Fruit fly (Drosophila melanogaster): ENCODE data around the gene RpS6.
A peak's percentile ranks its signal among the peaks of the same experiment; 100 is the strongest.

The RpS6 gene

DNA sequence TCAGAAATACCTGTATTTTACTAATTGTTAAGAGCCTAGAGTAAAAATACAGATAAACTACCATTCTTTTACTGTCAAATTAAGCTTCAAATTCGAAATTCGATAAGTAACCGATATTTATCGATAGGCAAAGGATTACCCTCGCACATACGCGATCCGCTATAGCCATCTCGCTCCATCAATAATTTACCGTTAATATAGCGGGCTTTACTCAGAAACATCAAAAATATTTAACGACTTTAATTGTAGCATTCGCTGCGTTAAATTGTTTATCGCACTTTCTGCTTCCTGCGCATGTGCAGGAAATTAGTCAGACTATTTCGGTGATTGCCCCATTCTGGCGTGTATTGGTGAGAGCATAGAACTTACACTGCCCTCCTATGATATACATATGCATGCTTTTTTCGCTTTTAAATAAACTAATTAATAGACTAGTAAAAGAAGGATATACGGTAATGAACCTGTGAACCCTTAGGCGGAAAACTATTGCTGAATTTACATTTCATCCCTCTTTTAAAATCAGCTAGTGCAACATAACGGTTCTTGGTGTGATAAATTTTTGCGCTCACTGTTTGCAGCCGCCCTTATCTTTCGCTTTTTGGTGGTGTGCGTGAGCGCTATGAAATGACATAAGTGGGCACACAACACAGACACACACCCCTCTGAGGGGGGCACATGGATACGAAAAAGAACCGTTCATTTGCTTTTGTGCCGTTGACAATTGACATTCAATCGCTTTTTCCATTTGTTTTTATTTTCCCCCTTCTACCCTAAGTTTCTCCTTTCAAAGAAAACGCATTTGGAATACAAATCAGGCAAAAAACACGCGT is 7.3 kb upstream of the RpS6 start, which contains the start of the genes dpr14 and spidey (continued):
- TF ChIP-seq mld (GFP tag; IDR thresholded peaks at IDR 0.05; ENCODE audit: partially characterized antibody) (no peak), CG6175 (GFP tag; IDR thresholded peaks at IDR 0.05) (peak; percentile 80), Taf1 (GFP tag; IDR thresholded peaks at IDR 0.05) (peak; percentile 89), D (optimal IDR thresholded peaks at IDR 0.05) (no peak), D (GFP tag; optimal IDR thresholded peaks at IDR 0.05) (peak; percentile 86), lola (GFP tag; optimal IDR thresholded peaks at IDR 0.05) (peak in 1 of 3 experiments; percentile 76), CG7963 (GFP tag; IDR thresholded peaks at IDR 0.05; ENCODE audit: partially characterized antibody) (0 out of 3 replicates have a peak, but pooled peaks have one; percentile 8), CG13894 (tag; optimal IDR thresholded peaks at IDR 0.05) (peak; percentile 93), H15 (GFP tag; IDR thresholded peaks at IDR 0.05) (peak; percentile 79; the same call in 2 of the 3 replicates), B-H2 (GFP tag; optimal IDR thresholded peaks at IDR 0.05) (peak; percentile 90), CG2129 (GFP tag; IDR thresholded peaks at IDR 0.05; ENCODE audit: partially characterized antibody) (no peak), CG7786 (GFP tag; optimal IDR thresholded peaks at IDR 0.05) (peak; percentile 90), Blimp-1 (GFP tag; optimal IDR thresholded peaks at IDR 0.05) (peak; percentile 86), Trl (optimal IDR thresholded peaks at IDR 0.05) (peak in 1 of 2 experiments; percentile 19), Trl (GFP tag; optimal IDR thresholded peaks at IDR 0.05) (peak; percentile 87), esg (GFP tag; conservative IDR thresholded peaks at IDR 0.05) (peak; percentile 89), tx (GFP tag; optimal IDR thresholded peaks at IDR 0.05) (peak; percentile 86), row (GFP tag; IDR thresholded peaks at IDR 0.05) (peak; percentile 98), org-1 (GFP tag; optimal IDR thresholded peaks at IDR 0.05) (peak; percentile 89), CG16815 (GFP tag; optimal IDR thresholded peaks at IDR 0.05) (peak; percentile 74), CG30431 (GFP tag; optimal IDR thresholded peaks at IDR 0.05) (peak; percentile 82), chinmo (GFP tag; IDR thresholded peaks at IDR 0.05; ENCODE audit: partially characterized antibody) (0 out of 4 replicates have a peak, but pooled peaks have one; percentile 36), CG16863 (GFP tag; optimal IDR thresholded peaks at IDR 0.05) (peak; percentile 88), Dfd (GFP tag; optimal IDR thresholded peaks at IDR 0.05) (no peak), hb (GFP tag; IDR thresholded peaks at IDR 0.05; ENCODE audit: partially characterized antibody) (no peak), E2f1 (GFP tag; IDR thresholded peaks at IDR 0.05) (peak; percentile 91), z (GFP tag; IDR thresholded peaks at IDR 0.05) (no peak), psq (GFP tag; optimal IDR thresholded peaks at IDR 0.05) (peak; percentile 49), CG1024 (GFP tag; IDR thresholded peaks at IDR 0.05) (peak; percentile 61)

DNA sequence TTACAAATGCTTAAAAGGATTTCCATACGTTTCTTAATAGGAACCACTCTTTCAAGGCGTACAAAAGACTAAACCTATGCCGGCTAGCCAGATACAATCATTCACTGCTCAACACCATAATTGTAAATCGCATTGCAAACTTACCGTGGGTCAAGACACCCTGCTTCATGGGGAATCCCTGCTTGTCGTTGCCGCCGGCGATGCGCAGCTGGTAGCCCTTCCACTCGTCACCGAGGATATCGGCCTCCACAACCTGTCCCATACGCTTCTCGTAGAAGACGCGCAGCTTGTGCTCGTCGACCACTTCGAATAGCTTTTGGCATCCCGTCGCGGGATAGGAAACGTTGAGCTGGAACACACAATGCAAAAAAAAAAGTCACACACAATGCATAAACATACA is 472 bp downstream of the RpS6 start:
- TF ChIP-seq toy (GFP tag; IDR thresholded peaks at IDR 0.05) (no peak), CG12299 (tag; optimal IDR thresholded peaks at IDR 0.05) (no peak), CG8765 (GFP tag; IDR thresholded peaks at IDR 0.05) (no peak), D19A (tag; optimal IDR thresholded peaks at IDR 0.05) (no peak), CG11723 (GFP tag; optimal IDR thresholded peaks at IDR 0.05) (no peak), CG14710 (tag; optimal IDR thresholded peaks at IDR 0.05) (no peak), cwo (GFP tag; optimal IDR thresholded peaks at IDR 0.05) (no peak), ken (GFP tag; IDR thresholded peaks at IDR 0.05) (no peak), wor (GFP tag; IDR thresholded peaks at IDR 0.05) (no peak), otp (GFP tag; IDR thresholded peaks at IDR 0.05) (no peak), Opbp (GFP tag; IDR thresholded peaks at IDR 0.05; ENCODE audit: partially characterized antibody) (0 out of 3 replicates have a peak, but pooled peaks have one; percentile 10), CG2199 (GFP tag; IDR thresholded peaks at IDR 0.05) (no peak), sens (GFP tag) (peak; percentile 53), Rx (GFP tag; IDR thresholded peaks at IDR 0.05) (no peak), abd-A (tag; optimal IDR thresholded peaks at IDR 0.05) (no peak), Ets65A (GFP tag) (peak; percentile 65)

Measured in whole organism, embryonic.